Worm (Caenorhabditis elegans): ENCODE data around the gene trm-2A.

trm-2A gene

ce11 chrV:945828-946227 is 41.1 kb downstream of the trm-2A start:
- no peak for TF ChIP-seq ZK546.5 (tag; optimal IDR thresholded peaks at IDR 0.05)
- TF ChIP-seq aha-1 (tag) = peak; percentile 40
- no peak for TF ChIP-seq madf-9 (GFP tag; conservative IDR thresholded peaks at IDR 0.05)

ce11 chrV:949084-949483 is 44.3 kb downstream of the trm-2A start:
- TF ChIP-seq ceh-44 (GFP tag; IDR thresholded peaks at IDR 0.05) (no peak), pha-4 (GFP tag; IDR thresholded peaks at IDR 0.05) (no peak), pha-4 (tag; optimal IDR thresholded peaks at IDR 0.05) (no peak), daf-16 (GFP tag; optimal IDR thresholded peaks at IDR 0.05) (no peak), daf-16 (tag; optimal IDR thresholded peaks at IDR 0.05) (no peak), nhr-111 (GFP tag; optimal IDR thresholded peaks at IDR 0.05) (no peak), ceh-28 (tag; optimal IDR thresholded peaks at IDR 0.05) (no peak), ZK546.5 (tag; optimal IDR thresholded peaks at IDR 0.05) (no peak), fos-1 (tag; optimal IDR thresholded peaks at IDR 0.05) (no peak), lin-15B (tag; optimal IDR thresholded peaks at IDR 0.05) (no peak), F49E8.2 (tag; optimal IDR thresholded peaks at IDR 0.05; ENCODE audit: borderline replicate concordance) (no peak), lin-13 (GFP tag; optimal IDR thresholded peaks at IDR 0.05) (no peak), zip-2 (tag; optimal IDR thresholded peaks at IDR 0.05) (no peak), F26F4.8 (GFP tag; conservative IDR thresholded peaks at IDR 0.05) (no peak), nhr-42 (GFP tag; IDR thresholded peaks at IDR 0.05) (no peak), set-16 (GFP tag; IDR thresholded peaks at IDR 0.05) (no peak), tra-1 (GFP tag; IDR thresholded peaks at IDR 0.05) (no peak), aly-2 (tag; optimal IDR thresholded peaks at IDR 0.05) (no peak), nhr-10 (tag; optimal IDR thresholded peaks at IDR 0.05) (no peak)

- TF ChIP-seq fkh-10 (GFP tag; optimal IDR thresholded peaks at IDR 0.05) = no peak
- TF ChIP-seq arid-1 (GFP tag; conservative IDR thresholded peaks at IDR 0.05) = no peak
Measured at ce11 chrV:949760-950159, 45.0 kb downstream of the trm-2A start, which contains the start of gene Y50D4C.6. Gene Y50D4C.6 (minus strand): TSS chrV:949860.
